Fruit fly (Drosophila melanogaster): Measurements from ENCODE around the gene Cpr67Fa1.

dm6 chr3L:10840867-10841266, 48.9 kb upstream of the Cpr67Fa1 start:
- no peak for TF ChIP-seq CG8319 (GFP tag; optimal IDR thresholded peaks at IDR 0.05)
- TF ChIP-seq CG4318 (GFP tag; optimal IDR thresholded peaks at IDR 0.05), result no peak
- no peak for TF ChIP-seq CG11762 (GFP tag; optimal IDR thresholded peaks at IDR 0.05; ENCODE audit: insufficient read depth)
- no peak for TF ChIP-seq Sox102F (GFP tag; optimal IDR thresholded peaks at IDR 0.05)
- no peak for TF ChIP-seq topi (GFP tag; optimal IDR thresholded peaks at IDR 0.05)
- no peak for TF ChIP-seq Hr38 (GFP tag; optimal IDR thresholded peaks at IDR 0.05)
- TF ChIP-seq vri (GFP tag; optimal IDR thresholded peaks at IDR 0.05), result no peak
- TF ChIP-seq Smox (GFP tag; optimal IDR thresholded peaks at IDR 0.05), result no peak
- no peak for TF ChIP-seq CG6808 (GFP tag; optimal IDR thresholded peaks at IDR 0.05)
- TF ChIP-seq CG10631 (GFP tag; optimal IDR thresholded peaks at IDR 0.05), result no peak
- no peak for TF ChIP-seq CG6854 (GFP tag; optimal IDR thresholded peaks at IDR 0.05)
- no peak for TF ChIP-seq esn (GFP tag; optimal IDR thresholded peaks at IDR 0.05)

All from whole organism, prepupa.